Fruit fly (Drosophila melanogaster) whole organism, embryonic: ENCODE measurements around the gene CG34179.

Experiments
- CG32772 ChIP-seq: fragments of 200-800 bp; sonication (Bioruptor generic); IDR thresholded peaks from 2 replicates; pipeline ENCODE4 v1.3.6; 2022; ENCODE audit warnings: missing biosample characterization, missing genetic modification characterization
- D19B ChIP-seq: fragments of 200-800 bp; sonication (Bioruptor generic); optimal IDR thresholded peaks from 2 replicates; lab custom pipeline; 2017; ENCODE audit warnings: missing biosample characterization, mild to moderate bottlenecking, missing genetic modification characterization
- Drgx ChIP-seq: fragments of 200-800 bp; sonication (Bioruptor generic); IDR thresholded peaks from 2 replicates; pipeline ENCODE4 v1.3.6; 2022; ENCODE audit warnings: missing biosample characterization, missing genetic modification characterization
- MBD-R2 ChIP-seq: fragments of 200-800 bp; sonication (Bioruptor generic); IDR thresholded peaks from 2 replicates; pipeline ENCODE4 v1.3.6; 2022; ENCODE audit warnings: missing biosample characterization, missing genetic modification characterization
- Pdp1 ChIP-seq, 2 experiments: fragments of 200-800 bp; sonication (Bioruptor generic); optimal IDR thresholded peaks; 3 replicates each; lab custom pipeline; 2016; ENCODE audit warnings: missing biosample characterization in 2 of 2, missing genetic modification characterization in 2 of 2, mild to moderate bottlenecking in 1 of 2, moderate library complexity in 1 of 2
- danr ChIP-seq: fragments of 200-800 bp; sonication (Bioruptor generic); IDR thresholded peaks from 2 replicates; pipeline ENCODE4 v1.3.6; 2022; ENCODE audit warnings: missing biosample characterization, missing genetic modification characterization
- disco-r ChIP-seq: fragments of 200-800 bp; sonication (Bioruptor generic); optimal IDR thresholded peaks from 2 replicates; lab custom pipeline; 2016; ENCODE audit warnings: missing biosample characterization, missing genetic modification characterization
- fd3F ChIP-seq: fragments of 200-800 bp; sonication (Bioruptor generic); optimal IDR thresholded peaks from 2 replicates; lab custom pipeline; 2018; ENCODE audit warnings: missing biosample characterization, mild to moderate bottlenecking, missing genetic modification characterization, moderate library complexity
- usp ChIP-seq: fragments of >200 bp; optimal IDR thresholded peaks from 2 replicates; lab custom pipeline; 2017; ENCODE audit warnings: missing biosample characterization, missing genetic modification characterization

DNA sequence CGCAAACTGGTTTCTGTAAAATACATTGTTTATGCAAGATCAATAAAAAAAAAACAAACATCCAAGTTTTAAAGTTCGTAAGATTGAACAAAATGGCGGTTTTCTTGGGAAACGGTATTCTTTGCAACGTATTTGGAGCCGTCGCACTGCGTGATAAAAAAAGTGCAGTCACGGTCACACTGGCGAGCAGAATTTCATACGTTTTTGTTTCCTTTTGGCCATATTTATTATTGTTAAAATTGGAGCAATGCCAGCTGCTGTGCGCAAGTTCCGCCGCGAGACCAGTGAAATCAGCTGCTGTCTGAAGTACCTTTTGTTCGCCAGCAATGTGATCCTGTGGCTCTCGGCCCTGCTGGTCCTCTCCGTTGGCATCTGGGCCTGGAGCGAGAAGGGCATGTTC, 48.4 kb downstream of the CG34179 start, which contains the start of gene Tsp26A:
- TF ChIP-seq Drgx (no peak), disco-r (GFP tag; lab: Kevin White, UChicago) (no peak), danr (no peak), fd3F (GFP tag; lab: Kevin White, UChicago) (no peak), Pdp1 (GFP tag; optimal IDR thresholded peaks at IDR 0.05; lab: Kevin White, UChicago) (no peak), CG32772 (GFP tag; lab: Robert Waterston, UW) (no peak), usp (GFP tag; lab: Kevin White, UChicago) (no peak), D19B (GFP tag; lab: Kevin White, UChicago) (no peak), MBD-R2 (GFP tag; lab: Robert Waterston, UW) (peak; percentile 63)
